Worm (Caenorhabditis elegans) whole organism, L3 larva: ENCODE measurements around the gene T09D3.3.

ENCODE experiments used
- R02D3.7 ChIP-seq: fragments of 150-350 bp; optimal IDR thresholded peaks from 2 replicates; lab custom pipeline; 2014; ENCODE audit warnings: missing biosample characterization, missing genetic modification characterization
- aly-2 ChIP-seq: fragments of 150-350 bp; optimal IDR thresholded peaks from 2 replicates; lab custom pipeline; 2014; ENCODE audit warnings: missing biosample characterization, missing genetic modification characterization
- ama-1 ChIP-seq: fragments of 150-350 bp; optimal IDR thresholded peaks from 2 replicates; lab custom pipeline; 2018
- ceh-16 ChIP-seq: sonication (generic microtip); optimal IDR thresholded peaks from 2 replicates; lab custom pipeline; 2017; ENCODE audit warnings: missing biosample characterization, missing genetic modification characterization
- ceh-28 ChIP-seq: fragments of 150-350 bp; optimal IDR thresholded peaks from 2 replicates; lab custom pipeline; 2014; ENCODE audit warnings: missing biosample characterization, missing genetic modification reagents, missing genetic modification characterization
- ceh-82 ChIP-seq: fragments of 150-350 bp; optimal IDR thresholded peaks from 2 replicates; lab custom pipeline; 2014; ENCODE audit warnings: missing biosample characterization, missing genetic modification characterization
- ceh-9 ChIP-seq: sonication (generic microtip); optimal IDR thresholded peaks from 2 replicates; lab custom pipeline; 2018; ENCODE audit warnings: missing biosample characterization, missing genetic modification characterization
- daf-12 ChIP-seq: fragments of 150-350 bp; optimal IDR thresholded peaks from 2 replicates; lab custom pipeline; 2014; ENCODE audit warnings: missing biosample characterization, missing genetic modification reagents, missing genetic modification characterization
- egl-27 ChIP-seq: sonication (generic microtip); optimal IDR thresholded peaks from 4 replicates; lab custom pipeline; 2017; ENCODE audit warnings: missing biosample characterization, missing genetic modification reagents, missing genetic modification characterization
- egl-5 ChIP-seq: fragments of 150-350 bp; optimal IDR thresholded peaks from 2 replicates; lab custom pipeline; 2017; ENCODE audit warnings: missing biosample characterization, missing genetic modification reagents, missing genetic modification characterization, inconsistent platforms
- eor-1 ChIP-seq, 2 experiments: fragments of 150-350 bp; optimal IDR thresholded peaks; 2 replicates each; lab custom pipeline; 2014 to 2018; ENCODE audit warnings: missing biosample characterization in 2 of 2, missing genetic modification characterization in 2 of 2
- fkh-10 ChIP-seq: sonication (generic microtip); optimal IDR thresholded peaks from 2 replicates; lab custom pipeline; 2017; ENCODE audit warnings: missing biosample characterization, missing genetic modification reagents, missing genetic modification characterization
- fkh-2 ChIP-seq: fragments of 150-350 bp; optimal IDR thresholded peaks from 2 replicates; lab custom pipeline; 2014; ENCODE audit warnings: missing biosample characterization, missing genetic modification reagents, missing genetic modification characterization
- fos-1 ChIP-seq: fragments of 150-350 bp; optimal IDR thresholded peaks from 2 replicates; lab custom pipeline; 2014; ENCODE audit warnings: missing biosample characterization, missing genetic modification characterization
- hmg-11 ChIP-seq: sonication (generic microtip); optimal IDR thresholded peaks from 2 replicates; lab custom pipeline; 2016; ENCODE audit warnings: missing genetic modification characterization, missing compliant biosample characterization
- jun-1 ChIP-seq: fragments of 150-350 bp; optimal IDR thresholded peaks from 2 replicates; lab custom pipeline; 2014; ENCODE audit warnings: missing biosample characterization, missing genetic modification reagents, missing genetic modification characterization
- lin-15B ChIP-seq: fragments of 150-350 bp; optimal IDR thresholded peaks from 2 replicates; lab custom pipeline; 2014; ENCODE audit warnings: missing biosample characterization, missing genetic modification characterization
- lin-39 ChIP-seq: fragments of 150-350 bp; optimal IDR thresholded peaks from 2 replicates; lab custom pipeline; 2018; ENCODE audit warnings: missing biosample characterization, missing genetic modification reagents, missing genetic modification characterization
- lsy-12 ChIP-seq: sonication (generic microtip); optimal IDR thresholded peaks from 2 replicates; lab custom pipeline; 2016; ENCODE audit warnings: mild to moderate bottlenecking, missing genetic modification characterization, missing compliant biosample characterization
- mml-1 ChIP-seq: fragments of 150-350 bp; sonication (generic microtip); optimal IDR thresholded peaks from 3 replicates; lab custom pipeline; 2014; ENCODE audit warnings: missing biosample characterization, missing genetic modification characterization
- nhr-11 ChIP-seq: fragments of 150-350 bp; optimal IDR thresholded peaks from 2 replicates; lab custom pipeline; 2014; ENCODE audit warnings: missing biosample characterization, missing genetic modification characterization
- nhr-12 ChIP-seq: fragments of 150-350 bp; optimal IDR thresholded peaks from 2 replicates; lab custom pipeline; 2014; ENCODE audit warnings: missing biosample characterization, missing genetic modification characterization
- nhr-23 ChIP-seq: fragments of 150-350 bp; optimal IDR thresholded peaks from 2 replicates; lab custom pipeline; 2014; ENCODE audit warnings: missing biosample characterization, missing genetic modification reagents, missing genetic modification characterization
- nhr-28 ChIP-seq: fragments of 150-350 bp; optimal IDR thresholded peaks from 2 replicates; lab custom pipeline; 2014; ENCODE audit warnings: missing biosample characterization, missing genetic modification characterization
- nhr-67 ChIP-seq: fragments of 150-350 bp; optimal IDR thresholded peaks from 2 replicates; lab custom pipeline; 2014; ENCODE audit warnings: missing biosample characterization, missing genetic modification characterization
- nhr-76 ChIP-seq: fragments of 150-350 bp; sonication (generic microtip); optimal IDR thresholded peaks from 5 replicates; lab custom pipeline; 2014; ENCODE audit warnings: missing biosample characterization, missing genetic modification characterization
- nhr-77 ChIP-seq: fragments of 150-350 bp; optimal IDR thresholded peaks from 2 replicates; lab custom pipeline; 2014; ENCODE audit warnings: missing biosample characterization, missing genetic modification characterization
- pha-4 ChIP-seq: fragments of 150-350 bp; optimal IDR thresholded peaks from 2 replicates; lab custom pipeline; 2014; ENCODE audit warnings: missing biosample characterization, missing genetic modification reagents, missing genetic modification characterization
- pqm-1 ChIP-seq: fragments of 150-350 bp; optimal IDR thresholded peaks from 2 replicates; lab custom pipeline; 2017; ENCODE audit warnings: missing biosample characterization, missing genetic modification characterization, inconsistent platforms
- sea-2 ChIP-seq: fragments of 150-350 bp; sonication (generic microtip); optimal IDR thresholded peaks from 4 replicates; lab custom pipeline; 2014; ENCODE audit warnings: missing biosample characterization, missing genetic modification reagents, missing genetic modification characterization
- snpc-4 ChIP-seq: fragments of 150-350 bp; optimal IDR thresholded peaks from 2 replicates; lab custom pipeline; 2014; ENCODE audit warnings: missing biosample characterization, missing genetic modification characterization
- tbx-2 ChIP-seq: sonication (generic microtip); optimal IDR thresholded peaks from 2 replicates; lab custom pipeline; 2016; ENCODE audit warnings: mild to moderate bottlenecking, missing genetic modification characterization, missing compliant biosample characterization
- unc-39 ChIP-seq: sonication (generic microtip); optimal IDR thresholded peaks from 4 replicates; lab custom pipeline; 2017; ENCODE audit warnings: missing biosample characterization, missing genetic modification characterization
- zag-1 ChIP-seq: fragments of 150-350 bp; optimal IDR thresholded peaks from 2 replicates; lab custom pipeline; 2014; ENCODE audit warnings: missing biosample characterization, missing genetic modification characterization
- ztf-4 ChIP-seq: fragments of 150-350 bp; optimal IDR thresholded peaks from 2 replicates; lab custom pipeline; 2014; ENCODE audit warnings: missing biosample characterization, missing genetic modification characterization

The T09D3.3 gene

ce11 chrV:5329677-5330266, 19.6 kb downstream of the T09D3.3 start (continued):
- TF ChIP-seq ceh-82 (tag; lab: Kevin White, UChicago) (no peak), unc-39 (no peak), mml-1 (tag; lab: Kevin White, UChicago) (no peak), lin-15B (tag; lab: Kevin White, UChicago) (peak; percentile 23), fos-1 (tag; lab: Kevin White, UChicago) (no peak), fkh-2 (tag; lab: Kevin White, UChicago) (peak; percentile 92), fkh-10 (no peak), ceh-9 (no peak), nhr-76 (tag; lab: Kevin White, UChicago) (no peak), ceh-28 (tag; lab: Kevin White, UChicago) (no peak), nhr-77 (tag; lab: Kevin White, UChicago) (no peak), hmg-11 (tag; lab: Kevin White, UChicago) (peak; percentile 33), lin-39 (tag; lab: Kevin White, UChicago) (peak; percentile 38), pqm-1 (tag; lab: Kevin White, UChicago) (peak; percentile 41), egl-5 (tag; lab: Kevin White, UChicago) (no peak), tbx-2 (tag; lab: Kevin White, UChicago) (no peak), nhr-23 (tag; lab: Kevin White, UChicago) (peak; percentile 9), nhr-67 (tag; lab: Kevin White, UChicago) (no peak), aly-2 (tag; lab: Kevin White, UChicago) (no peak), zag-1 (tag; lab: Kevin White, UChicago) (no peak), nhr-12 (tag; lab: Kevin White, UChicago) (no peak), nhr-11 (tag; lab: Kevin White, UChicago) (peak; percentile 10), pha-4 (tag; lab: Kevin White, UChicago) (peak; percentile 71), nhr-28 (tag; lab: Kevin White, UChicago) (no peak)

- TF ChIP-seq fkh-10, result no peak
- TF ChIP-seq nhr-23 (tag; lab: Kevin White, UChicago), result no peak
- no peak for TF ChIP-seq ztf-4 (tag; lab: Kevin White, UChicago)
- no peak for TF ChIP-seq lsy-12 (tag; lab: Kevin White, UChicago)
- TF ChIP-seq pha-4 (tag; lab: Kevin White, UChicago), result no peak
These were observed 21.1 kb downstream of the T09D3.3 start, which contains the start of gene C10G8.8 for ce11 chrV:5328314-5328713. TSS of gene C10G8.8 (minus strand) at chrV:5328414.

DNA sequence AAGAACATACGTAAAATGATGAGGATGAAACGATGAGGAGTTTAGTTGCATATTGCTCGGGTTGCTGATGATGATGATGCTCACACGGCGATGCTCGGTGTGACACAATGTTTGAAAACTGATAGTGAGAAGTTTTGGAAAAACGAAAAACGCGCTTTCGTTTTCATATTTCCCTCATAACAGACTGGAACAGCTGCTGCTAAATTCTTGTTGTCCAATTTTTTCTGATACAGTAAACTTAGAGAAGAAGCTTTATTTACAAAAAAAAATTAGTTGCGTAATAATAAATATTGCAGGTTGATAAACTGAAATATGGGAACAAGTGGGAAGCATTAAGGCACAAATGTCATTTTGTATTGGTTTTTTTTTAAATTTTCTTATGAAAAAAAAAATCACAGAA, 24.8 kb downstream of the T09D3.3 start, which contains the start of gene ceh-33:
Gene ceh-33 (minus strand): TSS at position 101 of the 400 bp plus-strand sequence.
- TF ChIP-seq ceh-16, result no peak
- TF ChIP-seq fkh-2 (tag; lab: Kevin White, UChicago), result no peak
- TF ChIP-seq zag-1 (tag; lab: Kevin White, UChicago), result no peak
- no peak for TF ChIP-seq R02D3.7 (tag; lab: Kevin White, UChicago)
- TF ChIP-seq unc-39, result no peak
- TF ChIP-seq eor-1 (tag; optimal IDR thresholded peaks at IDR 0.05; lab: Kevin White, UChicago), result no peak
- no peak for TF ChIP-seq snpc-4 (tag; lab: Kevin White, UChicago)
- no peak for TF ChIP-seq ceh-82 (tag; lab: Kevin White, UChicago)
- TF ChIP-seq egl-5 (tag; lab: Kevin White, UChicago), result no peak
- TF ChIP-seq nhr-11 (tag; lab: Kevin White, UChicago), result no peak
- no peak for TF ChIP-seq mml-1 (tag; lab: Kevin White, UChicago)
- no peak for TF ChIP-seq hmg-11 (tag; lab: Kevin White, UChicago)
- TF ChIP-seq daf-12 (tag; lab: Kevin White, UChicago), result no peak
- TF ChIP-seq ama-1 (lab: Kevin White, UChicago), result no peak
- TF ChIP-seq nhr-67 (tag; lab: Kevin White, UChicago), result no peak
- TF ChIP-seq ceh-28 (tag; lab: Kevin White, UChicago), result no peak
- TF ChIP-seq egl-27 (tag; lab: Kevin White, UChicago), result no peak

ce11 chrV:5322815-5323214, 26.6 kb downstream of the T09D3.3 start:
- TF ChIP-seq zag-1 (tag; lab: Kevin White, UChicago) (no peak), sea-2 (GFP tag; lab: Kevin White, UChicago) (no peak), ceh-82 (tag; lab: Kevin White, UChicago) (no peak), jun-1 (tag; lab: Kevin White, UChicago) (no peak), snpc-4 (tag; lab: Kevin White, UChicago) (no peak)
